Worm (Caenorhabditis elegans): ENCODE data around the gene cng-3.

Gene cng-3

DNA sequence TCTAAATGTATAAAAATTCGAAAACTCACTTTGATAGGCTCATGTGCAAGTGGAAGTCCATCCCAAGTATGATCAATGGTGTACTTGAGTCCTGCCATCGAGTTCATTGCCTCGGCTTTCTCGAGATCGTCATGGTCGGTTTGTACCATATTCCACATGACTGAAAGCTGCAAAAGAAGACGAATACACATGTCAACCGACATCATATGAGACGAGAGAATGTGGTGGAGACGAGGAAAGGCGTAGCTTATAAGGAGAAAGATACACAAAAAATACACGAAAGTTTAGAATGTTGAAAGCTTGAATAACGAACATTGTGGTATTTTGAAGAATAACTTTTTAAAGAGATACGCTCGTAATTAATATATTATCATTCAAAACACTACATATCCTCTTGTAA is 32.0 kb upstream of the cng-3 start, which contains the start of gene C33A12.3:
TSS of gene C33A12.3 (minus strand) at position 167 of the 400 bp plus-strand sequence.
- no peak for TF ChIP-seq nhr-76 (tag; optimal IDR thresholded peaks at IDR 0.05)
- TF ChIP-seq nhr-237 (tag; optimal IDR thresholded peaks at IDR 0.05): no peak
- no peak for TF ChIP-seq ham-2 (GFP tag; optimal IDR thresholded peaks at IDR 0.05)
- TF ChIP-seq elt-3 (tag; optimal IDR thresholded peaks at IDR 0.05): no peak
- TF ChIP-seq blmp-1 (tag; optimal IDR thresholded peaks at IDR 0.05): no peak
- no peak for TF ChIP-seq bed-3 (GFP tag; optimal IDR thresholded peaks at IDR 0.05)
- no peak for TF ChIP-seq lsy-2 (tag; optimal IDR thresholded peaks at IDR 0.05)
- no peak for TF ChIP-seq mep-1 (tag; optimal IDR thresholded peaks at IDR 0.05)
- no peak for TF ChIP-seq drap-1 (GFP tag; optimal IDR thresholded peaks at IDR 0.05)
- no peak for TF ChIP-seq nhr-28 (tag; optimal IDR thresholded peaks at IDR 0.05)
- no peak for TF ChIP-seq mab-5 (tag; optimal IDR thresholded peaks at IDR 0.05)
- no peak for TF ChIP-seq flh-1 (GFP tag; optimal IDR thresholded peaks at IDR 0.05)
- TF ChIP-seq ceh-83 (GFP tag; optimal IDR thresholded peaks at IDR 0.05): no peak
- no peak for TF ChIP-seq lin-13 (tag; optimal IDR thresholded peaks at IDR 0.05)

ce11 chrIV:9511640-9512039 is 30.8 kb upstream of the cng-3 start:
- TF ChIP-seq mls-2 (tag; optimal IDR thresholded peaks at IDR 0.05) (no peak), drap-1 (GFP tag; optimal IDR thresholded peaks at IDR 0.05) (no peak), elt-3 (tag; optimal IDR thresholded peaks at IDR 0.05) (no peak), cnd-1 (tag; optimal IDR thresholded peaks at IDR 0.05) (no peak), nhr-76 (tag; optimal IDR thresholded peaks at IDR 0.05) (no peak), snpc-4 (tag; optimal IDR thresholded peaks at IDR 0.05) (no peak), sptf-1 (tag; optimal IDR thresholded peaks at IDR 0.05) (no peak), ceh-39 (tag; optimal IDR thresholded peaks at IDR 0.05) (no peak), hlh-1 (tag; optimal IDR thresholded peaks at IDR 0.05) (no peak)

DNA sequence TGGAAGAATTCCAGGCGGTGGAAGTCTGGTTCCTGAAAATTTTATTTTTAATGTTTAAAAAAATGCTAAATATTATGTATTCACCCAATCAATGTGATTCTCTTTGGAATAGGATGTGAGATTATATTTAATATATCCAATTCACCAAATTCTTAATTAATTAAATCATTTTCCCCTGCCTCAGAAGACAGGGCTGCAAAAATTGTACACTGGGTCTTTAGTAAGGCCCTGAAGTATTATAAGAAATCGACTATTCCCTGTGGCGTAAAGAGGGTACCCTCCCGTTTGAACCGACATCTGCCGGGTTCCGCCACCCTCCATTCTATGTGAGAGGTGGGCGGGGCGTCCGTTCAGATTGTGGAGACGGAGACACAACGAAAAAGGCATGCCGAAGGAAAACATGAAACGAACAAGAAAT is 30.4 kb upstream of the cng-3 start:
- TF ChIP-seq nhr-237 (tag; optimal IDR thresholded peaks at IDR 0.05) (peak; percentile 18), nhr-28 (tag; optimal IDR thresholded peaks at IDR 0.05) (no peak), nhr-12 (tag; optimal IDR thresholded peaks at IDR 0.05) (no peak), snpc-4 (tag; optimal IDR thresholded peaks at IDR 0.05) (no peak), cnd-1 (tag; optimal IDR thresholded peaks at IDR 0.05) (peak; percentile 24), elt-1 (tag; optimal IDR thresholded peaks at IDR 0.05; ENCODE audit: borderline replicate concordance, insufficient read depth) (no peak), unc-120 (tag; optimal IDR thresholded peaks at IDR 0.05; ENCODE audit: poor library complexity, severe bottlenecking) (peak; percentile 9), lin-32 (GFP tag; optimal IDR thresholded peaks at IDR 0.05) (no peak), zip-8 (tag; optimal IDR thresholded peaks at IDR 0.05) (no peak), lsy-2 (tag; optimal IDR thresholded peaks at IDR 0.05) (peak; percentile 1), elt-3 (tag; optimal IDR thresholded peaks at IDR 0.05) (peak; percentile 33), sptf-1 (tag; optimal IDR thresholded peaks at IDR 0.05) (peak; percentile 23), drap-1 (GFP tag; optimal IDR thresholded peaks at IDR 0.05) (no peak), ham-2 (GFP tag; optimal IDR thresholded peaks at IDR 0.05) (no peak), flh-1 (GFP tag; optimal IDR thresholded peaks at IDR 0.05) (peak; percentile 7), unc-39 (tag; optimal IDR thresholded peaks at IDR 0.05) (no peak), lin-13 (tag; optimal IDR thresholded peaks at IDR 0.05) (no peak), mab-5 (tag; optimal IDR thresholded peaks at IDR 0.05) (no peak), sem-2 (GFP tag; optimal IDR thresholded peaks at IDR 0.05) (no peak), pha-4 (tag; optimal IDR thresholded peaks at IDR 0.05) (peak; percentile 26), tbx-8 (GFP tag; optimal IDR thresholded peaks at IDR 0.05) (no peak), ceh-83 (GFP tag; optimal IDR thresholded peaks at IDR 0.05) (no peak), bed-3 (GFP tag; optimal IDR thresholded peaks at IDR 0.05) (no peak), nhr-2 (tag; optimal IDR thresholded peaks at IDR 0.05) (peak; percentile 21), ceh-43 (GFP tag; optimal IDR thresholded peaks at IDR 0.05) (no peak), ztf-11 (tag; optimal IDR thresholded peaks at IDR 0.05) (no peak), mep-1 (tag; optimal IDR thresholded peaks at IDR 0.05) (peak; percentile 18), hlh-1 (tag; optimal IDR thresholded peaks at IDR 0.05) (no peak), ces-1 (GFP tag; optimal IDR thresholded peaks at IDR 0.05) (peak; percentile 90), M03D4.4 (tag; optimal IDR thresholded peaks at IDR 0.05) (no peak), mls-2 (tag; optimal IDR thresholded peaks at IDR 0.05) (peak; percentile 52), nhr-76 (tag; optimal IDR thresholded peaks at IDR 0.05) (no peak), ceh-39 (tag; optimal IDR thresholded peaks at IDR 0.05) (peak; percentile 20), blmp-1 (tag; optimal IDR thresholded peaks at IDR 0.05) (peak; percentile 44), unc-62 (GFP tag; optimal IDR thresholded peaks at IDR 0.05) (peak; percentile 1)
